Worm (Caenorhabditis elegans): Measurements from ENCODE around the gene F40A3.2.
A peak's percentile ranks its signal among the peaks of the same experiment; 100 is the strongest.

The F40A3.2 gene

ce11 chrV:7842228-7842627 is 36.5 kb upstream of the F40A3.2 start, which contains the start of gene grd-8 (continued):
- TF ChIP-seq dpl-1 (GFP tag; optimal IDR thresholded peaks at IDR 0.05), result no peak
- no peak for TF ChIP-seq nhr-120 (GFP tag; IDR thresholded peaks at IDR 0.05)
- TF ChIP-seq F39B2.1 (GFP tag; IDR thresholded peaks at IDR 0.05), result no peak
- no peak for TF ChIP-seq lsy-27 (tag; optimal IDR thresholded peaks at IDR 0.05; ENCODE audit: borderline replicate concordance, insufficient read depth)
- no peak for TF ChIP-seq Y53F4B.3 (GFP tag; IDR thresholded peaks at IDR 0.05)
- no peak for TF ChIP-seq ztf-26 (tag; optimal IDR thresholded peaks at IDR 0.05)

DNA sequence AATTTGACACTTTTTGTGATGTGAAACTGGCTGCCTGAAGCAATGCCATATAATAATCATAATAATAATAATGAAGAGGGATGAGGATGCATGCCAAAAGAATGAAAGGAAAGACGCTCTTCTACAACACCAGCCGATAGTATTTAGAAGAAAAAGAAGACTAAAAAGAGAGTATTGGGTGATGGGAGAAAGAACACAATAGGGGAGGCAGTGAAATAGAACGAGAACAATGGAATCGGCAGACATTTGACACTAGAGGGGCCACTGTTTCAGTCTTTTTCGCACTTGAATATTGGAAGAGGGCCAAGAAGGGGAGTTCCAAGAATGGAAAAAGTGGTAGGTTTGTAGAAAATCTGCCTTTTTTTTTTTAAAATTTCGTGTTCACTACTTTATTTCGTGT is 31.5 kb upstream of the F40A3.2 start, which contains the start of gene memo-1:
Gene memo-1, minus strand, starts transcription at position 2 of the 400 bp plus-strand sequence.
- TF ChIP-seq ama-1 (optimal IDR thresholded peaks at IDR 0.05) (peak; percentile 84), ama-1 (GFP tag; optimal IDR thresholded peaks at IDR 0.05) (no peak), somi-1 (GFP tag; optimal IDR thresholded peaks at IDR 0.05) (no peak), unc-62 (GFP tag; optimal IDR thresholded peaks at IDR 0.05) (no peak), lir-1 (GFP tag; conservative IDR thresholded peaks at IDR 0.05) (no peak), hmg-1.2 (GFP tag; IDR thresholded peaks at IDR 0.05) (0 out of 2 replicates have a peak, but pooled peaks have one; percentile 6), nhr-27 (tag; optimal IDR thresholded peaks at IDR 0.05) (no peak), lin-40 (tag; optimal IDR thresholded peaks at IDR 0.05) (no peak), cebp-1 (GFP tag; IDR thresholded peaks at IDR 0.05) (no peak), cebp-1 (tag; optimal IDR thresholded peaks at IDR 0.05) (no peak), D2030.7 (GFP tag; IDR thresholded peaks at IDR 0.05) (no peak), madf-6 (GFP tag; IDR thresholded peaks at IDR 0.05) (no peak), mel-28 (tag; optimal IDR thresholded peaks at IDR 0.05; ENCODE audit: borderline replicate concordance) (no peak), C17E4.6 (GFP tag; IDR thresholded peaks at IDR 0.05) (no peak), zfh-2 (GFP tag; conservative IDR thresholded peaks at IDR 0.05) (no peak), nhr-120 (GFP tag; IDR thresholded peaks at IDR 0.05) (no peak), hsf-1 (GFP tag; IDR thresholded peaks at IDR 0.05) (no peak), F55B11.4 (tag; optimal IDR thresholded peaks at IDR 0.05; ENCODE audit: borderline replicate concordance, insufficient read depth) (no peak), K11D2.4 (GFP tag; IDR thresholded peaks at IDR 0.05) (no peak), athp-1 (tag; optimal IDR thresholded peaks at IDR 0.05) (no peak), F39B2.1 (GFP tag; IDR thresholded peaks at IDR 0.05) (no peak), T07F8.4 (tag; optimal IDR thresholded peaks at IDR 0.05) (no peak), ztf-28 (GFP tag; IDR thresholded peaks at IDR 0.05) (no peak), ceh-27 (GFP tag; optimal IDR thresholded peaks at IDR 0.05) (peak; percentile 26), ztf-3 (GFP tag; optimal IDR thresholded peaks at IDR 0.05) (no peak), him-1 (tag; optimal IDR thresholded peaks at IDR 0.05) (no peak)

DNA sequence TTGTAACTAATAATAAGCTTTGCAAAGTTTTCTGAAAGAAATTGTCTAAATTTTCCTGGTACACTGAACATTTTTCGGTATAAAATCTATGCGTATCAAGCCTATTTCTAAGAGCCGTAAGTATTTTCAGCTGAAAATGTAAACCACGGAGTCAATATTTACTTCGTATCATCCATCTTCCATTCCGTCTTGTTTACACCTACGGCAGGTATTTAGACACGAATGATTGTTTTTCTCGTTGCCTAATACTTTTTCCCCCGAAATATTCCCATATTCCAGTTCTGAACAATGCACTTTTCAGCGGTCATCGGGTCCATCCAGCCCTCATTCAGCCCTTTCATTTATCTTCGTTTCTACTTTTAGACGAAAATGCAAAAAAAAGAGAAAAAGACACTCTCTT is 31.0 kb upstream of the F40A3.2 start:
- TF ChIP-seq B0019.2 (GFP tag; conservative IDR thresholded peaks at IDR 0.05) (no peak), madf-3 (GFP tag; IDR thresholded peaks at IDR 0.05) (no peak), egl-18 (GFP tag; IDR thresholded peaks at IDR 0.05) (no peak), lin-26 (GFP tag; IDR thresholded peaks at IDR 0.05) (no peak), lin-40 (tag; optimal IDR thresholded peaks at IDR 0.05) (no peak), F57C9.4 (tag; optimal IDR thresholded peaks at IDR 0.05) (no peak), lin-35 (GFP tag; optimal IDR thresholded peaks at IDR 0.05) (no peak)

DNA sequence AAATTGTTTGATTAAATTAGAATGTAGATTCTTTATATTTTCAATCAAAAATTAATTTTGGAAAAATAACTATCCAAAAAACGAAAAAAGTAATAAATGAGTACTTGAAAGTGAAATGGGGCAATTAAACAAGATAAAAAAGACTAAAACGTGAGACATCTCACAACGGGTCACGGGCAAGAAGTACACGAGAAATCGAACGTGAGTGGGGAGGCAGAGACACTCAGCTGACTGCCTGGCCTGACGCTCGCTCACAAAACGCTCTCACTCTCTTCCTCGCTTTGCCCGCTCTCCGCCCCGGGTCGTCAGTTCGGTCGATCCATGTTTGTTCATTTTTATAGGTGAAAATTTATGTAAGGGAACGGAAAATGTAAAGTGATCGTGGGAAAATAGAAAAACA is 30.5 kb upstream of the F40A3.2 start:
- TF ChIP-seq B0261.1 (tag; optimal IDR thresholded peaks at IDR 0.05), result no peak
- TF ChIP-seq nfya-1 (tag; optimal IDR thresholded peaks at IDR 0.05; ENCODE audit: borderline replicate concordance, insufficient read depth), result no peak
- no peak for TF ChIP-seq rpc-1 (optimal IDR thresholded peaks at IDR 0.05)
- no peak for TF ChIP-seq rpc-1 (tag; optimal IDR thresholded peaks at IDR 0.05)
- TF ChIP-seq aptf-2 (GFP tag; conservative IDR thresholded peaks at IDR 0.05), result no peak
- TF ChIP-seq egrh-3 (GFP tag; IDR thresholded peaks at IDR 0.05), result peak; percentile 57; the same call in 1 of the 2 replicates
- no peak for TF ChIP-seq F57C9.4 (tag; optimal IDR thresholded peaks at IDR 0.05)
- no peak for TF ChIP-seq T07F8.4 (tag; optimal IDR thresholded peaks at IDR 0.05)
- no peak for TF ChIP-seq ceh-79 (tag; optimal IDR thresholded peaks at IDR 0.05)
- TF ChIP-seq hmg-20 (GFP tag; IDR thresholded peaks at IDR 0.05), result no peak
- no peak for TF ChIP-seq F33H1.4 (GFP tag; IDR thresholded peaks at IDR 0.05)
- no peak for TF ChIP-seq B0019.2 (GFP tag; conservative IDR thresholded peaks at IDR 0.05)
- no peak for TF ChIP-seq F23B12.7 (tag; optimal IDR thresholded peaks at IDR 0.05; ENCODE audit: insufficient read depth)
- no peak for TF ChIP-seq let-526 (GFP tag; IDR thresholded peaks at IDR 0.05)
- TF ChIP-seq F39B2.1 (GFP tag; IDR thresholded peaks at IDR 0.05), result no peak

Data from whole organism, young adult.